Worm (Caenorhabditis elegans) whole organism, early embryonic: ENCODE results near the gene col-101.

ENCODE experiments used
- B0310.2 ChIP-seq: sonication (generic microtip); optimal IDR thresholded peaks from 2 replicates; lab custom pipeline; 2016; ENCODE audit warnings: mild to moderate bottlenecking, missing genetic modification characterization, missing compliant biosample characterization
- ama-1 ChIP-seq: fragments of 150-350 bp; optimal IDR thresholded peaks from 2 replicates; lab custom pipeline; 2014
- ceh-13 ChIP-seq: fragments of 200-800 bp; sonication (Bioruptor generic); optimal IDR thresholded peaks from 2 replicates; lab custom pipeline; 2018; ENCODE audit warnings: mild to moderate bottlenecking, missing genetic modification characterization, missing compliant biosample characterization
- ceh-36 ChIP-seq: sonication (generic microtip); optimal IDR thresholded peaks from 2 replicates; lab custom pipeline; 2016; ENCODE audit warnings: missing genetic modification characterization, inconsistent platforms, missing compliant biosample characterization
- ets-7 ChIP-seq: sonication (generic microtip); optimal IDR thresholded peaks from 2 replicates; lab custom pipeline; 2016; ENCODE audit warnings: missing genotype, missing genetic modification characterization, missing compliant biosample characterization
- flt-1 ChIP-seq: fragments of 200-800 bp; sonication (Bioruptor generic); IDR thresholded peaks from 2 replicates; pipeline ENCODE4 v1.3.6; 2022; ENCODE audit warnings: missing genetic modification characterization, missing compliant biosample characterization
- hmbx-1 ChIP-seq: sonication (generic microtip); optimal IDR thresholded peaks from 2 replicates; lab custom pipeline; 2016; ENCODE audit warnings: mild to moderate bottlenecking, missing genetic modification characterization, missing compliant biosample characterization
- hmg-4 ChIP-seq: fragments of 200-800 bp; sonication (Bioruptor generic); optimal IDR thresholded peaks from 2 replicates; lab custom pipeline; 2018; ENCODE audit warnings: mild to moderate bottlenecking, missing genetic modification characterization, missing compliant biosample characterization
- pes-1 ChIP-seq: fragments of 200-800 bp; sonication (Bioruptor generic); IDR thresholded peaks from 2 replicates; pipeline ENCODE4 v1.3.6; 2022; ENCODE audit warnings: missing genetic modification reagents, missing genetic modification characterization, missing compliant biosample characterization
- scrt-1 ChIP-seq: fragments of 200-800 bp; sonication (Bioruptor generic); IDR thresholded peaks from 2 replicates; pipeline ENCODE4 v1.3.6; 2022; ENCODE audit warnings: missing genetic modification characterization, missing compliant biosample characterization
- sea-1 ChIP-seq: fragments of 200-800 bp; sonication (Bioruptor generic); conservative IDR thresholded peaks from 2 replicates; pipeline ENCODE4 v1.3.6; 2022; ENCODE audit warnings: missing genetic modification characterization, missing compliant biosample characterization
- tbx-11 ChIP-seq: fragments of 200-800 bp; sonication (Bioruptor generic); IDR thresholded peaks from 2 replicates; pipeline ENCODE4 v1.3.6; 2022; ENCODE audit warnings: missing genetic modification characterization, missing compliant biosample characterization
- tbx-37 ChIP-seq: fragments of 200-800 bp; sonication (Bioruptor generic); conservative IDR thresholded peaks from 2 replicates; pipeline ENCODE4 v1.3.6; 2022; ENCODE audit warnings: missing genetic modification reagents, missing genetic modification characterization, missing compliant biosample characterization
- tra-4 ChIP-seq: sonication (generic microtip); optimal IDR thresholded peaks from 2 replicates; lab custom pipeline; 2017; ENCODE audit warnings: missing genetic modification characterization, missing compliant biosample characterization

DNA sequence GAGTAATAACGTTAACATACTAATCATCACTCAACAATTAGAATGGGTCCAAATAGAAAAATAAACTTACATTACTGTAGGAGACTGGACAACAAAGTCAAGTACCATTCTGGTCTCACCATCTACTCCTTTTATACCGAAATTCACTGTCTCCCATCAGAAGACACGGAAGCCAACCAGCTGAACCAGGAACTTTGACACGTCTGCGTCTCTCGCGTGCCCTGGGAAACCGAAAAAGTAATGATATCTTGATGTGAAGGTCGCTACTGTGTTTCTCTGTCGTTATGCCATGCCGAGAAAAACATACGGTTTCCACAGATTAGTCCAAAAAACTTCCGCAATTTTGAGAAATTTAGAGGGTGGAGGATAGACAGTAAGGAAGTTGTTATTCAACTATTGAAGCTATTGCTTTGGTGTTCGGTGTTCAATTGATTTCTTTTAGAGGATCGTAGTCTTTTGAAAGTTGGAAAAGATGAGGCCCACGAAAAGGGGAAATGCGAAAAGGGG is at the start of gene col-101:
- TF ChIP-seq ama-1 (lab: Kevin White, UChicago) = no peak
- TF ChIP-seq hmbx-1 (tag; lab: Kevin White, UChicago) = no peak
- no peak for TF ChIP-seq ceh-36
- no peak for TF ChIP-seq hmg-4 (GFP tag; lab: Kevin White, UChicago)
- no peak for TF ChIP-seq tbx-37
- no peak for TF ChIP-seq sea-1
- TF ChIP-seq ceh-13 (GFP tag; lab: Kevin White, UChicago) = no peak
- no peak for TF ChIP-seq flt-1
- TF ChIP-seq scrt-1 (GFP tag; lab: Robert Waterston, UW) = no peak
- no peak for TF ChIP-seq tbx-11 (GFP tag; lab: Robert Waterston, UW)
- no peak for TF ChIP-seq tra-4 (tag; lab: Kevin White, UChicago)
- no peak for TF ChIP-seq ets-7 (tag; lab: Kevin White, UChicago)
- no peak for TF ChIP-seq pes-1 (GFP tag; lab: Robert Waterston, UW)
- no peak for TF ChIP-seq B0310.2 (tag; lab: Kevin White, UChicago)
